Fruit fly (Drosophila melanogaster) whole organism, embryonic: ENCODE data around the gene CG32137.

Experiments
- Abd-B ChIP-seq: fragments of 200-800 bp; sonication (Bioruptor generic); optimal IDR thresholded peaks from 2 replicates; lab custom pipeline; 2018; ENCODE audit warnings: missing biosample characterization, mild to moderate bottlenecking, missing genetic modification characterization, moderate library complexity
- Bdp1 ChIP-seq: fragments of 200-800 bp; sonication (Bioruptor generic); optimal IDR thresholded peaks from 3 replicates; lab custom pipeline; 2016; ENCODE audit warnings: missing biosample characterization, missing genetic modification characterization
- BtbVII ChIP-seq: fragments of 200-800 bp; sonication (Bioruptor generic); optimal IDR thresholded peaks from 3 replicates; lab custom pipeline; 2017; ENCODE audit warnings: missing biosample characterization, mild to moderate bottlenecking, missing genetic modification characterization
- CG10979 ChIP-seq: fragments of 200-800 bp; sonication (Bioruptor generic); optimal IDR thresholded peaks from 2 replicates; lab custom pipeline; 2018; ENCODE audit warnings: missing biosample characterization, mild to moderate bottlenecking, missing genetic modification characterization, moderate library complexity
- CG11456 ChIP-seq: fragments of 200-800 bp; sonication (Bioruptor generic); IDR thresholded peaks from 3 replicates; pipeline ENCODE4 v1.3.6; 2022; ENCODE audit warnings: missing biosample characterization, missing genetic modification characterization
- CG14050 ChIP-seq: fragments of 200-800 bp; sonication (Bioruptor generic); IDR thresholded peaks from 3 replicates; pipeline ENCODE4 v1.3.6; 2022; ENCODE audit warnings: missing biosample characterization, missing genetic modification characterization
- CG17802 ChIP-seq: fragments of 200-800 bp; sonication (Bioruptor generic); optimal IDR thresholded peaks from 2 replicates; lab custom pipeline; 2018; ENCODE audit warnings: missing biosample characterization, mild to moderate bottlenecking, missing genetic modification characterization, moderate library complexity
- CG18599 ChIP-seq: fragments of 200-800 bp; sonication (Bioruptor generic); optimal IDR thresholded peaks from 3 replicates; lab custom pipeline; 2017; ENCODE audit warnings: missing biosample characterization, missing genetic modification characterization, mild to moderate bottlenecking, moderate library complexity, missing genetic modification reagents
- CG4707 ChIP-seq: fragments of 200-800 bp; sonication (Bioruptor generic); optimal IDR thresholded peaks from 2 replicates; lab custom pipeline; 2018; ENCODE audit warnings: missing biosample characterization, mild to moderate bottlenecking, missing genetic modification characterization, moderate library complexity
- CG6175 ChIP-seq: fragments of 200-800 bp; sonication (Bioruptor generic); IDR thresholded peaks from 3 replicates; pipeline ENCODE4 v1.3.6; 2022; ENCODE audit warnings: missing biosample characterization, missing genetic modification characterization
- CG6765 ChIP-seq: fragments of 200-800 bp; sonication (Bioruptor generic); optimal IDR thresholded peaks from 3 replicates; lab custom pipeline; 2017; ENCODE audit warnings: missing biosample characterization, mild to moderate bottlenecking, missing genetic modification characterization
- CG9215 ChIP-seq: fragments of 200-800 bp; sonication (Bioruptor generic); IDR thresholded peaks from 2 replicates; pipeline ENCODE4 v1.3.6; 2022; ENCODE audit warnings: missing biosample characterization, missing genetic modification characterization
- CG9727 ChIP-seq: fragments of 200-800 bp; sonication (Bioruptor generic); optimal IDR thresholded peaks from 3 replicates; lab custom pipeline; 2017; ENCODE audit warnings: missing biosample characterization, mild to moderate bottlenecking, missing genetic modification characterization
- Chrac-16 ChIP-seq: fragments of 200-800 bp; sonication (Bioruptor generic); optimal IDR thresholded peaks from 3 replicates; lab custom pipeline; 2016; ENCODE audit warnings: missing biosample characterization, missing genetic modification characterization
- D19A ChIP-seq: fragments of 200-800 bp; optimal IDR thresholded peaks from 3 replicates; lab custom pipeline; 2019; ENCODE audit warnings: missing biosample characterization, mild to moderate bottlenecking, missing genetic modification characterization, moderate library complexity
- Deaf1 ChIP-seq: fragments of 200-800 bp; optimal IDR thresholded peaks from 3 replicates; lab custom pipeline; 2019; ENCODE audit warnings: missing biosample characterization, mild to moderate bottlenecking, missing genetic modification characterization, moderate library complexity
- Ets65A ChIP-seq: fragments of 200-800 bp; sonication (Bioruptor generic); peaks from one replicate; lab custom pipeline; 2016; ENCODE audit warnings: missing biosample characterization, missing genetic modification characterization
- Ets97D ChIP-seq: fragments of 200-800 bp; sonication (Bioruptor generic); optimal IDR thresholded peaks from 3 replicates; lab custom pipeline; 2016; ENCODE audit warnings: missing biosample characterization, missing genetic modification characterization
- Fer2 ChIP-seq: fragments of 200-800 bp; sonication (Bioruptor generic); optimal IDR thresholded peaks from 2 replicates; lab custom pipeline; 2018; ENCODE audit warnings: missing biosample characterization, mild to moderate bottlenecking, missing genetic modification characterization, moderate library complexity
- Kr ChIP-seq: fragments of 200-800 bp; sonication (Bioruptor generic); optimal IDR thresholded peaks from 2 replicates; lab custom pipeline; 2017; ENCODE audit warnings: missing biosample characterization, mild to moderate bottlenecking, missing genetic modification characterization
- Meics ChIP-seq: fragments of 200-800 bp; sonication (Bioruptor generic); optimal IDR thresholded peaks from 2 replicates; lab custom pipeline; 2017; ENCODE audit warnings: missing biosample characterization, mild to moderate bottlenecking, missing genetic modification characterization
- NFAT ChIP-seq: fragments of 200-800 bp; sonication (Bioruptor generic); IDR thresholded peaks from 2 replicates; pipeline ENCODE4 v1.3.6; 2022; ENCODE audit warnings: missing biosample characterization, missing genetic modification characterization
- Oaz ChIP-seq: fragments of 200-800 bp; sonication (Bioruptor generic); IDR thresholded peaks from 2 replicates; pipeline ENCODE4 v1.3.6; 2022; ENCODE audit warnings: missing biosample characterization, missing genetic modification characterization
- PHDP ChIP-seq: fragments of 200-800 bp; sonication (Bioruptor generic); optimal IDR thresholded peaks from 3 replicates; lab custom pipeline; 2018; ENCODE audit warnings: missing biosample characterization, mild to moderate bottlenecking, missing genetic modification characterization, moderate library complexity
- Rx ChIP-seq: fragments of 200-800 bp; sonication (Bioruptor generic); IDR thresholded peaks from 2 replicates; pipeline ENCODE4 v1.3.6; 2022; ENCODE audit warnings: missing biosample characterization, missing genetic modification characterization
- Trl ChIP-seq, 3 experiments: fragments of >200 bp in 2 of 3; fragments of 200-800 bp in 1 of 3; sonication (Bioruptor generic) in 1 of 3; optimal IDR thresholded peaks; 2 replicates in 1 of 3; 3 replicates in 2 of 3; lab custom pipeline; 2016 to 2017; ENCODE audit warnings: missing biosample characterization in 1 of 3, missing genetic modification characterization in 1 of 3
- ash1 ChIP-seq: fragments of 200-800 bp; sonication (Bioruptor generic); optimal IDR thresholded peaks from 2 replicates; lab custom pipeline; 2018; ENCODE audit warnings: missing biosample characterization, mild to moderate bottlenecking, missing genetic modification characterization
- caup ChIP-seq: fragments of 200-800 bp; sonication (Bioruptor generic); optimal IDR thresholded peaks from 3 replicates; lab custom pipeline; 2017; ENCODE audit warnings: missing biosample characterization, mild to moderate bottlenecking, missing genetic modification characterization, moderate library complexity; ENCODE audit not compliant: severe bottlenecking
- cg ChIP-seq: fragments of 200-800 bp; sonication (Bioruptor generic); optimal IDR thresholded peaks from 3 replicates; lab custom pipeline; 2019; ENCODE audit warnings: missing biosample characterization, mild to moderate bottlenecking, missing genetic modification characterization, moderate library complexity
- chinmo ChIP-seq: fragments of 200-800 bp; sonication (Bioruptor generic); IDR thresholded peaks from 4 replicates; pipeline ENCODE4 v1.3.6; 2022; ENCODE audit warnings: missing biosample characterization, missing genetic modification characterization; ENCODE audit not compliant: partially characterized antibody
- ci ChIP-seq: fragments of 200-800 bp; sonication (Bioruptor generic); IDR thresholded peaks from 3 replicates; pipeline ENCODE4 v1.3.6; 2022; ENCODE audit warnings: missing biosample characterization, missing genetic modification characterization
- dmrt99B ChIP-seq: fragments of 200-800 bp; sonication (Bioruptor generic); optimal IDR thresholded peaks from 2 replicates; lab custom pipeline; 2018; ENCODE audit warnings: missing biosample characterization, mild to moderate bottlenecking, missing genetic modification characterization, moderate library complexity
- hb ChIP-seq: fragments of 200-800 bp; sonication (Bioruptor generic); IDR thresholded peaks from 3 replicates; pipeline ENCODE4 v1.3.6; 2022; ENCODE audit warnings: missing biosample characterization, missing genetic modification characterization; ENCODE audit not compliant: partially characterized antibody
- lab ChIP-seq: fragments of 200-800 bp; sonication (Bioruptor generic); optimal IDR thresholded peaks from 3 replicates; lab custom pipeline; 2017; ENCODE audit warnings: missing biosample characterization, missing genetic modification characterization, mild to moderate bottlenecking, moderate library complexity, missing genetic modification reagents
- nerfin-1 ChIP-seq: fragments of 200-800 bp; sonication (Bioruptor generic); optimal IDR thresholded peaks from 3 replicates; lab custom pipeline; 2019; ENCODE audit warnings: missing biosample characterization, mild to moderate bottlenecking, missing genetic modification characterization, moderate library complexity
- onecut ChIP-seq: fragments of 200-800 bp; sonication (Bioruptor generic); IDR thresholded peaks from 2 replicates; pipeline ENCODE4 v1.3.6; 2022; ENCODE audit warnings: missing biosample characterization, missing genetic modification characterization
- p53 ChIP-seq: fragments of 200-800 bp; sonication (Bioruptor generic); optimal IDR thresholded peaks from 2 replicates; lab custom pipeline; 2016; ENCODE audit warnings: missing biosample characterization, missing genetic modification characterization
- peb ChIP-seq: fragments of 200-800 bp; sonication (Bioruptor generic); IDR thresholded peaks from 2 replicates; pipeline ENCODE4 v1.3.6; 2022; ENCODE audit warnings: missing biosample characterization, missing genetic modification characterization
- schlank ChIP-seq: fragments of 200-800 bp; sonication (Bioruptor generic); optimal IDR thresholded peaks from 2 replicates; lab custom pipeline; 2018; ENCODE audit warnings: missing biosample characterization, mild to moderate bottlenecking, missing genetic modification characterization
- so ChIP-seq: fragments of 200-800 bp; sonication (Bioruptor generic); IDR thresholded peaks from 3 replicates; pipeline ENCODE4 v1.3.6; 2022; ENCODE audit warnings: missing biosample characterization, missing genetic modification characterization
- sob ChIP-seq: fragments of 200-800 bp; sonication (Bioruptor generic); IDR thresholded peaks from 2 replicates; pipeline ENCODE4 v1.3.6; 2022; ENCODE audit warnings: missing biosample characterization, missing genetic modification characterization
- tin ChIP-seq: fragments of 200-800 bp; sonication (Bioruptor generic); optimal IDR thresholded peaks from 3 replicates; lab custom pipeline; 2016; ENCODE audit warnings: missing biosample characterization, missing genetic modification characterization
- ttk ChIP-seq: fragments of 200-800 bp; sonication (Bioruptor generic); IDR thresholded peaks from 2 replicates; pipeline ENCODE4 v2.1.2; 2022; ENCODE audit warnings: missing biosample characterization, missing genetic modification characterization
- wdn ChIP-seq: fragments of 200-800 bp; sonication (Bioruptor generic); IDR thresholded peaks from 2 replicates; pipeline ENCODE4 v1.3.6; 2022; ENCODE audit warnings: missing biosample characterization, missing genetic modification characterization

CG32137 gene

dm6 chr3L:13986330-13986729, 47.3 kb downstream of the CG32137 start, which contains the start of gene CG17362 (continued):
- TF ChIP-seq CG14050 (GFP tag; lab: Robert Waterston, UW) = no peak
- no peak for TF ChIP-seq peb (GFP tag; lab: Robert Waterston, UW)
- peak; percentile 21 for TF ChIP-seq CG6765 (GFP tag; lab: Kevin White, UChicago)
- peak; percentile 45 for TF ChIP-seq Meics
- no peak for TF ChIP-seq CG10979 (tag; lab: Kevin White, UChicago)
- no peak for TF ChIP-seq onecut (GFP tag; lab: Robert Waterston, UW)
- peak; percentile 17 for TF ChIP-seq schlank (tag; lab: Kevin White, UChicago)
- no peak for TF ChIP-seq Bdp1 (GFP tag; lab: Kevin White, UChicago)

- no peak for TF ChIP-seq CG6175
- no peak for TF ChIP-seq ttk (GFP tag; lab: Robert Waterston, UW)
- TF ChIP-seq D19A (tag; lab: Kevin White, UChicago) = no peak
- no peak for TF ChIP-seq p53 (GFP tag; lab: Kevin White, UChicago)
- TF ChIP-seq lab (GFP tag; lab: Kevin White, UChicago) = peak; percentile 41
- TF ChIP-seq PHDP (tag; lab: Kevin White, UChicago) = no peak
- TF ChIP-seq CG18599 (GFP tag; lab: Kevin White, UChicago) = peak; percentile 21
- no peak for TF ChIP-seq Ets97D (GFP tag; lab: Kevin White, UChicago)
- TF ChIP-seq CG9215 (GFP tag; lab: Robert Waterston, UW) = no peak
Observed at dm6 chr3L:13987578-13987977, 48.5 kb downstream of the CG32137 start, which contains the start of gene CG9040. CG9040 (plus strand) TSS chr3L:13987878.

dm6 chr3L:13991314-13991713, 52.3 kb downstream of the CG32137 start:
- peak; percentile 31 to 58 for TF ChIP-seq Trl (optimal IDR thresholded peaks at IDR 0.05; lab: Kevin White, UChicago)
- no peak for TF ChIP-seq Trl (GFP tag; optimal IDR thresholded peaks at IDR 0.05; lab: Kevin White, UChicago)
- 0 out of 4 replicates have a peak, but pooled peaks have one; percentile 22 for TF ChIP-seq chinmo (GFP tag; lab: Robert Waterston, UW)
- TF ChIP-seq Ets65A (GFP tag; lab: Kevin White, UChicago) = peak; percentile 64
- 0 out of 2 replicates have a peak, but pooled peaks have one; percentile 4 for TF ChIP-seq Oaz (GFP tag; lab: Robert Waterston, UW)
- 0 out of 3 replicates have a peak, but pooled peaks have one; percentile 27 for TF ChIP-seq CG11456 (GFP tag; lab: Robert Waterston, UW)
- TF ChIP-seq NFAT (GFP tag; lab: Robert Waterston, UW) = peak; percentile 18; the same call in 1 of the 2 replicates
- no peak for TF ChIP-seq CG4707 (GFP tag; lab: Kevin White, UChicago)
- TF ChIP-seq caup (GFP tag; lab: Kevin White, UChicago) = no peak
- TF ChIP-seq Rx (GFP tag; lab: Robert Waterston, UW) = no peak
- TF ChIP-seq hb (GFP tag; lab: Robert Waterston, UW) = no peak
- TF ChIP-seq Deaf1 (tag; lab: Kevin White, UChicago) = peak; percentile 45
- TF ChIP-seq Chrac-16 (GFP tag; lab: Kevin White, UChicago) = no peak
- TF ChIP-seq, all 482 proteins: peak for 7

- TF ChIP-seq BtbVII (GFP tag; lab: Kevin White, UChicago) (peak; percentile 10), Trl (optimal IDR thresholded peaks at IDR 0.05; lab: Kevin White, UChicago) (peak; percentile 69 to 72), Trl (GFP tag; optimal IDR thresholded peaks at IDR 0.05; lab: Kevin White, UChicago) (no peak), wdn (GFP tag; lab: Robert Waterston, UW) (no peak), cg (GFP tag; lab: Kevin White, UChicago) (no peak), onecut (GFP tag; lab: Robert Waterston, UW) (no peak), chinmo (GFP tag; lab: Robert Waterston, UW) (0 out of 4 replicates have a peak, but pooled peaks have one; percentile 48), tin (GFP tag; lab: Kevin White, UChicago) (no peak), Abd-B (GFP tag; lab: Kevin White, UChicago) (no peak), Deaf1 (tag; lab: Kevin White, UChicago) (peak; percentile 96), so (GFP tag; lab: Robert Waterston, UW) (0 out of 3 replicates have a peak, but pooled peaks have one; percentile 22), sob (GFP tag; lab: Robert Waterston, UW) (no peak), nerfin-1 (tag; lab: Kevin White, UChicago) (no peak), Kr (GFP tag; lab: Kevin White, UChicago) (no peak), dmrt99B (no peak), ci (GFP tag; lab: Robert Waterston, UW) (0 out of 3 replicates have a peak, but pooled peaks have one; percentile 26), ash1 (no peak), Fer2 (no peak), CG17802 (no peak), CG9727 (no peak)
Observed at dm6 chr3L:13993233-13993741, 54.2 kb downstream of the CG32137 start, which contains the start of gene CG17364. CG17364 (minus strand) TSS chr3L:13993400.
